Worm (Caenorhabditis elegans) whole organism, L1 larva: ENCODE results near the gene idpc-2.
A peak's percentile ranks its signal among the peaks of the same experiment; 100 is the strongest.

Experiments
- ceh-82 ChIP-seq, 3 experiments: fragments of 150-350 bp in 1 of 3; sonication (generic microtip) in 2 of 3; optimal IDR thresholded peaks; 2 replicates each; lab custom pipeline; 2014 to 2017; ENCODE audit warnings: missing biosample characterization in 3 of 3, missing genetic modification characterization in 3 of 3
- isw-1 ChIP-seq: fragments of 200-800 bp; sonication (Bioruptor generic); IDR thresholded peaks from 2 replicates; pipeline ENCODE4 v1.3.6; 2022; ENCODE audit warnings: missing genetic modification characterization, missing compliant biosample characterization
- mdl-1 ChIP-seq, 2 experiments: fragments of 150-350 bp; optimal IDR thresholded peaks; 2 replicates each; lab custom pipeline; 2014 to 2017; ENCODE audit warnings: missing biosample characterization in 2 of 2, missing genetic modification characterization in 2 of 2, inconsistent platforms in 1 of 2
- nhr-237 ChIP-seq: fragments of 150-350 bp; optimal IDR thresholded peaks from 2 replicates; lab custom pipeline; 2014; ENCODE audit warnings: missing biosample characterization, missing genetic modification characterization
- nhr-76 ChIP-seq: sonication (generic microtip); optimal IDR thresholded peaks from 2 replicates; lab custom pipeline; 2017; ENCODE audit warnings: missing biosample characterization, missing genetic modification characterization
- skn-1 ChIP-seq: fragments of 150-350 bp; optimal IDR thresholded peaks from 2 replicates; lab custom pipeline; 2014; ENCODE audit warnings: missing biosample characterization, missing genetic modification characterization
- tbx-2 ChIP-seq: sonication (generic microtip); optimal IDR thresholded peaks from 2 replicates; lab custom pipeline; 2016; ENCODE audit warnings: missing genetic modification characterization, missing compliant biosample characterization
- tlp-1 ChIP-seq: fragments of 150-350 bp; optimal IDR thresholded peaks from 2 replicates; lab custom pipeline; 2014; ENCODE audit warnings: missing biosample characterization, missing genetic modification characterization
- zip-4 ChIP-seq: fragments of 200-800 bp; sonication (Bioruptor generic); optimal IDR thresholded peaks from 2 replicates; lab custom pipeline; 2018; ENCODE audit warnings: mild to moderate bottlenecking, missing genetic modification characterization, moderate library complexity, missing compliant biosample characterization
- ztf-11 ChIP-seq, 2 experiments: sonication (generic microtip); optimal IDR thresholded peaks; 2 replicates each; lab custom pipeline; 2016 to 2017; ENCODE audit warnings: missing genetic modification characterization in 2 of 2, missing biosample characterization in 1 of 2, missing compliant biosample characterization in 1 of 2

DNA sequence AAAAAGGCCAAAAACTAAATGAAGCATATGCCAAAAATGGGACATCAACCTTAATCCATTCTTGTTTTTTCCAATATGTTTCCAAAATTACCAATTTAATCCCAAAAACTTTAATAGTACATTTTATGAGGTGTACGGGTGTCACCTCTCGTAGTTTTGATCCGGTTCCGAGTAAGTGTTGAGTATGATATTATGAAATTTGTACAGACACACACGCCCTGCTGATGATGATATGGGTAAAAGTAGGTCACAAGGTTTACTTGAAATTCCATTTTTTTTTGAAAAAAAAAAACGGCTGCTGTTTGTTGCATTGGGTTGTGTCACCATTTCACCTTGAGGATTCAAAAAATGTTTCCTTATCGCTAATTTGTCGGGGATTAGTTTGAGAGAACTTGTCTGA is 36.8 kb upstream of the idpc-2 start:
- TF ChIP-seq nhr-237 (no peak), tbx-2 (tag; lab: Kevin White, UChicago) (no peak), nhr-76 (tag; lab: Kevin White, UChicago) (no peak), ceh-82 (tag; optimal IDR thresholded peaks at IDR 0.05; lab: Kevin White, UChicago) (no peak), ztf-11 (tag; optimal IDR thresholded peaks at IDR 0.05; lab: Kevin White, UChicago) (no peak), isw-1 (GFP tag; lab: Robert Waterston, UW) (no peak), zip-4 (GFP tag; lab: Kevin White, UChicago) (no peak), mdl-1 (tag; optimal IDR thresholded peaks at IDR 0.05; lab: Kevin White, UChicago) (no peak), tlp-1 (tag; lab: Kevin White, UChicago) (no peak), skn-1 (tag; lab: Kevin White, UChicago) (peak; percentile 80)
